Fruit fly (Drosophila melanogaster) whole organism, pupa: ENCODE data around the gene CG42375.

ENCODE experiments used
- CG32121 ChIP-seq: fragments of 200-800 bp; sonication (Bioruptor generic); IDR thresholded peaks from 2 replicates; pipeline ENCODE4 v1.3.6; 2022; ENCODE audit warnings: missing biosample characterization, missing genetic modification characterization
- CG34367 ChIP-seq: fragments of 200-800 bp; sonication (Bioruptor generic); optimal IDR thresholded peaks from 2 replicates; lab custom pipeline; 2018; ENCODE audit warnings: missing biosample characterization, mild to moderate bottlenecking, missing genetic modification characterization
- CG4496 ChIP-seq: fragments of 200-800 bp; sonication (Bioruptor generic); IDR thresholded peaks from 3 replicates; pipeline ENCODE4 v1.3.6; 2022; ENCODE audit warnings: missing biosample characterization, missing genetic modification characterization
- CG8301 ChIP-seq: fragments of 200-800 bp; sonication (Bioruptor generic); optimal IDR thresholded peaks from 2 replicates; lab custom pipeline; 2018; ENCODE audit warnings: missing biosample characterization, mild to moderate bottlenecking, missing genetic modification characterization
- D1 ChIP-seq: fragments of 200-800 bp; sonication (Bioruptor generic); optimal IDR thresholded peaks from 2 replicates; lab custom pipeline; 2018; ENCODE audit warnings: missing biosample characterization, mild to moderate bottlenecking, missing genetic modification characterization, moderate library complexity
- Pif1B ChIP-seq: fragments of 200-800 bp; sonication (Bioruptor generic); optimal IDR thresholded peaks from 3 replicates; lab custom pipeline; 2016; ENCODE audit warnings: missing biosample characterization, missing genetic modification characterization
- fd96Ca ChIP-seq: fragments of 200-800 bp; sonication (Bioruptor generic); IDR thresholded peaks from 3 replicates; pipeline ENCODE4 v1.3.6; 2022; ENCODE audit warnings: missing biosample characterization, missing genetic modification characterization

DNA sequence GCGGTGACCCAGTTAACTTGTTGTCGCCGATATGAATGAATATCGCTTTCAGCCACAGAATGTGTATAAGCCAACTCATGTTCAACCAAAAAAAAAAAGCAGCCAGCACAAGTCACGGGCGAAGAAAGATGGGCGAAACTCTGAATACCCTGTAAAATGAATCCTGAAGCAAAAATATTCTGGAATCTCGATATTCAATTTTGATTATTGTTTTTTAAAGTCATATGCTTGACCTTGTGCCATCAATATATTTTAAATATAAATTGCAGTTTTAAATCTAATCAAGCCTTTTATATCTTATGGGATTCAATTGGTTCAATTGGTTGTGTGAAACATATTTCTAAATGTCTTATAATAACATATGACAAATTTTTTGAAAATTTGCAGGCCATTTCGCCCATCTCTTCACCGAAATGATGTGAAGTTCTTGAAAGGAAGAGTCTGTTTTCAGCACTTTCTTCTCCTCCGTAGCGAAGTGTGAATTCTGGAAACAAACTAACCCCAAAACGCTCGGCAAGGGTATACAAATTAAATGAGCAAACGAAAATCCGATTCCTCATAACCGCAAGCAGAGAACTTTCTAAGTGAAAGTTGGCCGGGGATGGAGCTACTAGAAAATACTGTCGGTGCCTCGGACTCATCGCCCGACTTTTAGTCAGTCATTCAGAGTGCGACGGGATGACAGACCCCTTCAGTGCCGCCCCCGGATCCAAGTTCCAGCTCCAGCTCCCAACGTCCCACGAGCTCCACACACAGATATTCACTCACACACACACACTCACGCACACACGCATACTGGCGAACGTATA lies 36.3 kb downstream of the CG42375 start:
- no peak for TF ChIP-seq D1 (tag; lab: Kevin White, UChicago)
- no peak for TF ChIP-seq Pif1B (GFP tag; lab: Kevin White, UChicago)
- TF ChIP-seq CG32121 (GFP tag; lab: Robert Waterston, UW) = peak; percentile 45; the same call in 1 of the 2 replicates
- TF ChIP-seq fd96Ca = 0 out of 3 replicates have a peak, but pooled peaks have one; percentile 19
- 0 out of 3 replicates have a peak, but pooled peaks have one; percentile 18 for TF ChIP-seq CG4496 (GFP tag; lab: Robert Waterston, UW)
- TF ChIP-seq CG34367 (tag; lab: Kevin White, UChicago) = no peak
- no peak for TF ChIP-seq CG8301 (tag; lab: Kevin White, UChicago)
